Worm (Caenorhabditis elegans) whole organism, midembryonic: ENCODE measurements around the gene T03F7.5.
A peak's percentile ranks its signal among the peaks of the same experiment; 100 is the strongest.

Experiments
- T22C8.4 ChIP-seq: fragments of 200-800 bp; sonication (Bioruptor generic); IDR thresholded peaks from 2 replicates; pipeline ENCODE4 v1.3.6; 2022; ENCODE audit warnings: missing genetic modification characterization, missing compliant biosample characterization
- cog-1 ChIP-seq: sonication (generic microtip); optimal IDR thresholded peaks from 2 replicates; lab custom pipeline; 2016; ENCODE audit warnings: missing genetic modification characterization, missing compliant biosample characterization
- flt-1 ChIP-seq: fragments of 200-800 bp; sonication (Bioruptor generic); IDR thresholded peaks from 2 replicates; pipeline ENCODE4 v1.3.6; 2022; ENCODE audit warnings: missing genetic modification characterization, missing compliant biosample characterization
- klf-2 ChIP-seq: fragments of 200-800 bp; sonication (Bioruptor generic); conservative IDR thresholded peaks from 2 replicates; pipeline ENCODE4 v1.3.6; 2022; ENCODE audit warnings: missing genetic modification reagents, missing genetic modification characterization, missing compliant biosample characterization
- tab-1 ChIP-seq: fragments of 200-800 bp; sonication (Bioruptor generic); IDR thresholded peaks from 2 replicates; pipeline ENCODE4 v1.3.6; 2022; ENCODE audit warnings: missing genetic modification characterization, missing compliant biosample characterization
- ztf-23 ChIP-seq: fragments of 200-800 bp; sonication (Bioruptor generic); IDR thresholded peaks from 2 replicates; pipeline ENCODE4 v1.3.6; 2022; ENCODE audit warnings: missing genetic modification reagents, missing genetic modification characterization, missing compliant biosample characterization

DNA sequence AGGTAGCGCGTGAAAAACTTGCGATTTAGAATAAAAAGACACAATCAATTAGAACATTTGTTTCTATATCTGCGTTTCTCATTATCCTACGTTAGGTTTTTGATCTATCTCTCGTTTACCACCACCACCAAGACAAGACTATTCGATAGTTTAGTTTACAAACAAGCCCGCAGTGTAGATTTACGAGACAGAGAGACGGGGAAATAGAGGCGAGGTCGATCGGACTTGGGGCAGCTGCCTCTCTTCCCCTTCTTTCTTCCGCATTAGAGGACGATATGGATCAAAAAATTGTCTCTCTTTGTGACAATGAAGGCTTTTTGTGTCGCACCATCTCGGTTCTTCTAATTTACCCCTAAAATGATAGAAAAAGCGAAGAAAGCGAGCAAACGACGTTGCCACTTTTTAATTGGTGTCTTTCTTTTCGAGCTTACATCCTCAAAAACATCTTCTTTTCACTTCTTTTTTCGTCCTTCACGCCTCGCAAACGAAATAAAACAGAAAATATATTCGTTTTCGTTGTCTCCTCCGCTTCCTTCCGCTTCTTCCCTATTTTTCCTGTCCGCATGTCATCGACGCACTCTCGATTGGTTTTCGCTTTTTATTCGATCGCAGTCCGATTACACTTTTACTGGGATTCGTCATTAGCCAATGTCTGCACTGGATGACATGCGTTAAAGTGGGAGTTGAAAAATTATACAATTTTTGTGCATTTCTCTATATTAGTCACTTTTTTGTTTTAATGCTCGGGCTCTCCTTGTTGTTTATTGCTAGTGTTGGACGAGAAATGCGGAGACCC is 16.9 kb downstream of the T03F7.5 start:
- no peak for TF ChIP-seq tab-1 (GFP tag; lab: Robert Waterston, UW)
- TF ChIP-seq flt-1 (GFP tag; lab: Robert Waterston, UW): no peak
- peak; percentile 55 for TF ChIP-seq cog-1 (tag; lab: Kevin White, UChicago)
- no peak for TF ChIP-seq T22C8.4 (GFP tag; lab: Robert Waterston, UW)
- TF ChIP-seq klf-2: no peak
- no peak for TF ChIP-seq ztf-23 (GFP tag; lab: Robert Waterston, UW)
